Fruit fly (Drosophila melanogaster) whole organism, embryonic: ENCODE measurements around the gene Hex-t2.

Experiments
- Abd-B ChIP-seq: fragments of 200-800 bp; sonication (Bioruptor generic); optimal IDR thresholded peaks from 2 replicates; lab custom pipeline; 2018; ENCODE audit warnings: missing biosample characterization, mild to moderate bottlenecking, missing genetic modification characterization, moderate library complexity
- Adf1 ChIP-seq: fragments of 200-800 bp; sonication (Bioruptor generic); IDR thresholded peaks from 2 replicates; pipeline ENCODE4 v1.3.6; 2022; ENCODE audit warnings: missing biosample characterization, missing genetic modification characterization
- Bgb ChIP-seq: fragments of 200-800 bp; sonication (Bioruptor generic); IDR thresholded peaks from 2 replicates; pipeline ENCODE4 v1.3.6; 2022; ENCODE audit warnings: missing biosample characterization, missing genetic modification characterization; ENCODE audit not compliant: partially characterized antibody
- CG10321 ChIP-seq: fragments of 200-800 bp; sonication (Bioruptor generic); IDR thresholded peaks from 2 replicates; pipeline ENCODE4 v1.3.6; 2022; ENCODE audit warnings: missing biosample characterization, missing genetic modification characterization
- CG10543 ChIP-seq: fragments of 200-800 bp; sonication (Bioruptor generic); optimal IDR thresholded peaks from 3 replicates; lab custom pipeline; 2017; ENCODE audit warnings: missing biosample characterization, mild to moderate bottlenecking, missing genetic modification characterization, moderate library complexity
- CG10565 ChIP-seq: fragments of 200-800 bp; sonication (Bioruptor generic); optimal IDR thresholded peaks from 3 replicates; lab custom pipeline; 2016; ENCODE audit warnings: missing biosample characterization, mild to moderate bottlenecking, missing genetic modification characterization
- CG12299 ChIP-seq: fragments of 200-800 bp; sonication (Bioruptor generic); optimal IDR thresholded peaks from 2 replicates; lab custom pipeline; 2018; ENCODE audit warnings: missing biosample characterization, mild to moderate bottlenecking, missing genetic modification characterization
- CG15514 ChIP-seq: fragments of 200-800 bp; sonication (Bioruptor generic); optimal IDR thresholded peaks from 3 replicates; lab custom pipeline; 2017; ENCODE audit warnings: missing biosample characterization, missing genetic modification characterization, mild to moderate bottlenecking, moderate library complexity, missing genetic modification reagents
- CG16863 ChIP-seq: fragments of 200-800 bp; sonication (Bioruptor generic); optimal IDR thresholded peaks from 3 replicates; lab custom pipeline; 2016; ENCODE audit warnings: missing biosample characterization, missing genetic modification characterization
- CG17568 ChIP-seq: fragments of 200-800 bp; sonication (Bioruptor generic); optimal IDR thresholded peaks from 2 replicates; lab custom pipeline; 2018; ENCODE audit warnings: missing biosample characterization, mild to moderate bottlenecking, missing genetic modification characterization, moderate library complexity
- CG17829 ChIP-seq: fragments of 200-800 bp; optimal IDR thresholded peaks from 2 replicates; lab custom pipeline; 2019; ENCODE audit warnings: missing biosample characterization, mild to moderate bottlenecking, missing genetic modification characterization, moderate library complexity
- CG1832 ChIP-seq: fragments of 200-800 bp; sonication (Bioruptor generic); optimal IDR thresholded peaks from 2 replicates; lab custom pipeline; 2017; ENCODE audit warnings: missing biosample characterization, mild to moderate bottlenecking, missing genetic modification characterization, inconsistent platforms
- CG18619 ChIP-seq: fragments of 200-800 bp; sonication (Bioruptor generic); optimal IDR thresholded peaks from 3 replicates; lab custom pipeline; 2017; ENCODE audit warnings: missing biosample characterization, mild to moderate bottlenecking, missing genetic modification characterization
- CG2199 ChIP-seq: fragments of 200-800 bp; sonication (Bioruptor generic); IDR thresholded peaks from 3 replicates; pipeline ENCODE4 v1.3.6; 2022; ENCODE audit warnings: missing biosample characterization, missing genetic modification characterization
- CG2712 ChIP-seq: fragments of 200-800 bp; optimal IDR thresholded peaks from 3 replicates; lab custom pipeline; 2019; ENCODE audit warnings: missing biosample characterization, mild to moderate bottlenecking, missing genetic modification characterization, moderate library complexity
- CG30403 ChIP-seq: fragments of 200-800 bp; sonication (Bioruptor generic); optimal IDR thresholded peaks from 3 replicates; lab custom pipeline; 2016; ENCODE audit warnings: missing biosample characterization, missing genetic modification characterization
- CG32532 ChIP-seq: fragments of 200-800 bp; sonication (Bioruptor generic); IDR thresholded peaks from 2 replicates; pipeline ENCODE4 v1.3.6; 2022; ENCODE audit warnings: missing biosample characterization, missing genetic modification characterization
- CG34224 ChIP-seq: fragments of 200-800 bp; sonication (Bioruptor generic); IDR thresholded peaks from 3 replicates; pipeline ENCODE4 v1.3.6; 2022; ENCODE audit warnings: missing biosample characterization, missing genetic modification characterization; ENCODE audit not compliant: partially characterized antibody
- CG3838 ChIP-seq: fragments of 200-800 bp; sonication (Bioruptor generic); optimal IDR thresholded peaks from 3 replicates; lab custom pipeline; 2016; ENCODE audit warnings: missing biosample characterization, missing genetic modification characterization
- CG4328 ChIP-seq: fragments of 200-800 bp; sonication (Bioruptor generic); optimal IDR thresholded peaks from 3 replicates; lab custom pipeline; 2017; ENCODE audit warnings: missing biosample characterization, missing genetic modification reagents, missing genetic modification characterization
- CG5953 ChIP-seq: fragments of 200-800 bp; sonication (Bioruptor generic); IDR thresholded peaks from 2 replicates; pipeline ENCODE4 v1.3.6; 2022; ENCODE audit warnings: missing biosample characterization, missing genetic modification characterization
- CG6683 ChIP-seq: fragments of 200-800 bp; sonication (Bioruptor generic); optimal IDR thresholded peaks from 2 replicates; lab custom pipeline; 2017; ENCODE audit warnings: missing biosample characterization, mild to moderate bottlenecking, missing genetic modification characterization, missing genetic modification reagents
- CG7372 ChIP-seq: fragments of 200-800 bp; sonication (Bioruptor generic); IDR thresholded peaks from 2 replicates; pipeline ENCODE4 v1.3.6; 2022; ENCODE audit warnings: missing biosample characterization, missing genetic modification characterization
- CG8944 ChIP-seq: fragments of 200-800 bp; sonication (Bioruptor generic); optimal IDR thresholded peaks from 3 replicates; lab custom pipeline; 2016; ENCODE audit warnings: missing biosample characterization, missing genetic modification characterization
- CG9817 ChIP-seq: fragments of 200-800 bp; sonication (Bioruptor generic); optimal IDR thresholded peaks from 2 replicates; lab custom pipeline; 2018; ENCODE audit warnings: missing biosample characterization, mild to moderate bottlenecking, missing genetic modification characterization, moderate library complexity
- Dad ChIP-seq: fragments of 200-800 bp; sonication (Bioruptor generic); optimal IDR thresholded peaks from 3 replicates; lab custom pipeline; 2016; ENCODE audit warnings: missing biosample characterization, missing genetic modification characterization
- Dfd ChIP-seq, 2 experiments: fragments of >200 bp; optimal IDR thresholded peaks; 2 replicates each; lab custom pipeline; 2017; ENCODE audit warnings: missing biosample characterization in 2 of 2, missing genetic modification characterization in 2 of 2
- Dip3 ChIP-seq: fragments of 200-800 bp; sonication (Bioruptor generic); optimal IDR thresholded peaks from 3 replicates; lab custom pipeline; 2016; ENCODE audit warnings: missing biosample characterization, missing genetic modification characterization
- Ets97D ChIP-seq: fragments of 200-800 bp; sonication (Bioruptor generic); optimal IDR thresholded peaks from 3 replicates; lab custom pipeline; 2016; ENCODE audit warnings: missing biosample characterization, missing genetic modification characterization
- Gug ChIP-seq: fragments of 200-800 bp; sonication (Bioruptor generic); IDR thresholded peaks from 4 replicates; pipeline ENCODE4 v1.3.6; 2022; ENCODE audit warnings: missing biosample characterization, missing genetic modification characterization
- HLHmδ ChIP-seq: fragments of 200-800 bp; sonication (Bioruptor generic); optimal IDR thresholded peaks from 2 replicates; lab custom pipeline; 2018; ENCODE audit warnings: missing biosample characterization, mild to moderate bottlenecking, missing genetic modification characterization, moderate library complexity
- Lpt ChIP-seq: fragments of >200 bp; optimal IDR thresholded peaks from 2 replicates; lab custom pipeline; 2018; ENCODE audit warnings: missing biosample characterization, missing genetic modification characterization
- Myb ChIP-seq: fragments of 200-800 bp; sonication (Bioruptor generic); optimal IDR thresholded peaks from 2 replicates; lab custom pipeline; 2016; ENCODE audit warnings: missing biosample characterization, missing genetic modification characterization
- Sox102F ChIP-seq: fragments of 200-800 bp; sonication (Bioruptor generic); optimal IDR thresholded peaks from 2 replicates; lab custom pipeline; 2018; ENCODE audit warnings: missing biosample characterization, mild to moderate bottlenecking, missing genetic modification characterization, moderate library complexity
- Spps ChIP-seq: fragments of 200-800 bp; sonication (Bioruptor generic); optimal IDR thresholded peaks from 2 replicates; lab custom pipeline; 2018; ENCODE audit warnings: missing biosample characterization, mild to moderate bottlenecking, missing genetic modification characterization
- Xbp1 ChIP-seq: fragments of 200-800 bp; sonication (Bioruptor generic); optimal IDR thresholded peaks from 3 replicates; lab custom pipeline; 2016; ENCODE audit warnings: missing biosample characterization, mild to moderate bottlenecking, missing genetic modification characterization
- bbx ChIP-seq: fragments of 200-800 bp; sonication (Bioruptor generic); IDR thresholded peaks from 2 replicates; pipeline ENCODE4 v1.3.6; 2022; ENCODE audit warnings: missing biosample characterization, missing genetic modification characterization; ENCODE audit not compliant: partially characterized antibody
- br ChIP-seq: fragments of >200 bp; optimal IDR thresholded peaks from 2 replicates; lab custom pipeline; 2017
- cato ChIP-seq: fragments of 200-800 bp; sonication (Bioruptor generic); optimal IDR thresholded peaks from 2 replicates; lab custom pipeline; 2016; ENCODE audit warnings: missing biosample characterization, missing genetic modification characterization, borderline replicate concordance
- cg ChIP-seq: fragments of 200-800 bp; sonication (Bioruptor generic); optimal IDR thresholded peaks from 3 replicates; lab custom pipeline; 2019; ENCODE audit warnings: missing biosample characterization, mild to moderate bottlenecking, missing genetic modification characterization, moderate library complexity
- ind ChIP-seq: fragments of 200-800 bp; sonication (Bioruptor generic); optimal IDR thresholded peaks from 3 replicates; lab custom pipeline; 2016; ENCODE audit warnings: missing biosample characterization, missing genetic modification characterization
- jing ChIP-seq: fragments of 200-800 bp; sonication (Bioruptor generic); optimal IDR thresholded peaks from 2 replicates; lab custom pipeline; 2018; ENCODE audit warnings: missing biosample characterization, mild to moderate bottlenecking, missing genetic modification characterization
- org-1 ChIP-seq: fragments of 200-800 bp; sonication (Bioruptor generic); optimal IDR thresholded peaks from 2 replicates; lab custom pipeline; 2017; ENCODE audit warnings: missing biosample characterization, missing genetic modification characterization
- ro ChIP-seq: fragments of 200-800 bp; sonication (Bioruptor generic); IDR thresholded peaks from 2 replicates; pipeline ENCODE4 v1.3.6; 2022; ENCODE audit warnings: missing biosample characterization, missing genetic modification characterization
- sc ChIP-seq, 3 experiments: fragments of >200 bp in 2 of 3; fragments of 200-800 bp in 1 of 3; sonication (Bioruptor generic) in 1 of 3; optimal IDR thresholded peaks; 2 replicates in 2 of 3; 3 replicates in 1 of 3; lab custom pipeline; 2017; ENCODE audit warnings: mild to moderate bottlenecking in 1 of 3, missing biosample characterization in 1 of 3, missing genetic modification characterization in 1 of 3, missing genetic modification reagents in 1 of 3
- sr ChIP-seq: fragments of 200-800 bp; sonication (Bioruptor generic); IDR thresholded peaks from 3 replicates; pipeline ENCODE4 v1.3.6; 2022; ENCODE audit warnings: missing biosample characterization, missing genetic modification characterization
- stc ChIP-seq: fragments of 200-800 bp; sonication (Bioruptor generic); IDR thresholded peaks from 2 replicates; pipeline ENCODE4 v1.3.6; 2022; ENCODE audit warnings: missing biosample characterization, missing genetic modification characterization
- tio ChIP-seq: fragments of 200-800 bp; sonication (Bioruptor generic); optimal IDR thresholded peaks from 2 replicates; lab custom pipeline; 2017; ENCODE audit warnings: missing biosample characterization, missing genetic modification characterization, inconsistent platforms
- twi ChIP-seq: fragments of 200-800 bp; optimal IDR thresholded peaks from 2 replicates; lab custom pipeline; 2019; ENCODE audit warnings: missing biosample characterization, mild to moderate bottlenecking, missing genetic modification characterization, moderate library complexity
- zf30C ChIP-seq: fragments of 200-800 bp; sonication (Bioruptor generic); optimal IDR thresholded peaks from 3 replicates; lab custom pipeline; 2018; ENCODE audit warnings: missing biosample characterization, mild to moderate bottlenecking, missing genetic modification characterization

Gene Hex-t2

DNA sequence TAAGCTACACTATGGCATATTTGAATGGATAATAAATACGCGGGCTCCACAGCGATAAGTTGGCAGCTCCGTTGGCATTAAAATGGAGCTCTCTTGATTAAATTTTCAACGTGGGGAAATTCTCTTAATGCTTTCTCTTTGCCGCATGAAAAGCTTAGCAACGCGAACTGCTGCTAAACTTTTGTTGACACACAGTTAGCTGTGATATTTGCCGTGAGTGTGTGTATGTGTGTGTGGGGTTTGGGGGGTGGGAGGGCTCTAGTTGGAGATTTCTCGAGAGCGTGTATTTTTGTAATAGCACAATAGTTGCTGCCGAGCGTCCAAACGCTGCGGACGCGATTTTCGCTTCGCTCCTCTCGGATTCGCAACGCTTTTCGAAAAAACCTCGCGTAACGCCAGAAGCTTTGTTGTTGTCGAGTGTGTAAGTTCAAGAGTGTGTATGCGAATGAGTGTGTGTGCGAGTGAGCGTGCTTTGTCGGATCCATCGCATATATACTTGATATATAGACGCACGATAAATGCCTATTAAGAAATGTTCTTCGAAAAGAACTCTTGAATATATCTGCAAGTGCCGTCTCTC lies 10.8 kb downstream of the Hex-t2 start, which contains the start of gene CG5455 (continued):
- TF ChIP-seq CG4328 (GFP tag; lab: Kevin White, UChicago) (peak; percentile 14), Ets97D (no peak), jing (GFP tag; lab: Kevin White, UChicago) (no peak), Sox102F (peak; percentile 7), ro (GFP tag; lab: Robert Waterston, UW) (no peak), CG5953 (GFP tag; lab: Robert Waterston, UW) (peak; percentile 61), CG10565 (GFP tag; lab: Kevin White, UChicago) (no peak), cg (peak; percentile 91), zf30C (GFP tag; lab: Kevin White, UChicago) (no peak), Abd-B (GFP tag; lab: Kevin White, UChicago) (no peak), Dad (no peak), Dip3 (no peak), CG15514 (peak; percentile 73), Xbp1 (no peak), Spps (tag; lab: Kevin White, UChicago) (no peak), CG34224 (GFP tag; lab: Robert Waterston, UW) (peak; percentile 40), CG9817 (tag; lab: Kevin White, UChicago) (no peak), CG3838 (no peak), CG10543 (GFP tag; lab: Kevin White, UChicago) (peak; percentile 93), CG10321 (GFP tag; lab: Robert Waterston, UW) (0 out of 2 replicates have a peak, but pooled peaks have one; percentile 24), CG16863 (GFP tag; lab: Kevin White, UChicago) (peak; percentile 30), CG8944 (GFP tag; lab: Kevin White, UChicago) (no peak), tio (GFP tag; lab: Kevin White, UChicago) (no peak), cato (GFP tag; lab: Kevin White, UChicago) (no peak), CG18619 (GFP tag; lab: Kevin White, UChicago) (peak; percentile 17), stc (GFP tag; lab: Robert Waterston, UW) (peak; percentile 53; the same call in 1 of the 2 replicates), CG17829 (tag; lab: Kevin White, UChicago) (no peak), ind (GFP tag; lab: Kevin White, UChicago) (no peak), sr (GFP tag; lab: Robert Waterston, UW) (peak; percentile 66; the same call in 2 of the 3 replicates), CG1832 (GFP tag; lab: Kevin White, UChicago) (no peak), sc (optimal IDR thresholded peaks at IDR 0.05; lab: Kevin White, UChicago) (no peak), sc (GFP tag; optimal IDR thresholded peaks at IDR 0.05; lab: Kevin White, UChicago) (no peak), twi (tag; lab: Kevin White, UChicago) (no peak), CG12299 (tag; lab: Kevin White, UChicago) (peak; percentile 74), CG2712 (peak; percentile 2), CG2199 (GFP tag; lab: Robert Waterston, UW) (no peak), CG17568 (GFP tag; lab: Kevin White, UChicago) (peak; percentile 59), CG30403 (GFP tag; lab: Kevin White, UChicago) (no peak), Adf1 (GFP tag; lab: Robert Waterston, UW) (peak; percentile 84), CG32532 (peak; percentile 69), CG7372 (GFP tag; lab: Robert Waterston, UW) (no peak), HLHmδ (GFP tag; lab: Kevin White, UChicago) (no peak), CG6683 (GFP tag; lab: Kevin White, UChicago) (peak; percentile 13), br (no peak), Myb (no peak), Dfd (GFP tag; optimal IDR thresholded peaks at IDR 0.05; lab: Kevin White, UChicago) (no peak), Bgb (GFP tag; lab: Robert Waterston, UW) (peak; percentile 76), Lpt (GFP tag; lab: Kevin White, UChicago) (no peak), bbx (GFP tag; lab: Robert Waterston, UW) (peak; percentile 70; the same call in 1 of the 2 replicates), Gug (GFP tag; lab: Robert Waterston, UW) (no peak), org-1 (GFP tag; lab: Kevin White, UChicago) (peak; percentile 12)
